Fruit fly (Drosophila melanogaster) whole organism, embryonic: Measurements from ENCODE around the gene CG13297.

Source experiments
- CG10209 ChIP-seq: fragments of 200-800 bp; sonication (Bioruptor generic); optimal IDR thresholded peaks from 3 replicates; lab custom pipeline; 2017; ENCODE audit warnings: missing biosample characterization, mild to moderate bottlenecking, missing genetic modification characterization, missing genetic modification reagents
- CG12942 ChIP-seq: fragments of 200-800 bp; sonication (Bioruptor generic); optimal IDR thresholded peaks from 3 replicates; lab custom pipeline; 2016; ENCODE audit warnings: missing biosample characterization, missing genetic modification characterization
- CG13624 ChIP-seq: fragments of 200-800 bp; sonication (Bioruptor generic); optimal IDR thresholded peaks from 2 replicates; lab custom pipeline; 2016; ENCODE audit warnings: missing biosample characterization, missing genetic modification characterization
- CG15011 ChIP-seq: fragments of 200-800 bp; sonication (Bioruptor generic); optimal IDR thresholded peaks from 3 replicates; lab custom pipeline; 2018; ENCODE audit warnings: missing biosample characterization, mild to moderate bottlenecking, missing genetic modification characterization
- CG1602 ChIP-seq: fragments of 200-800 bp; sonication (Bioruptor generic); optimal IDR thresholded peaks from 3 replicates; lab custom pipeline; 2016; ENCODE audit warnings: missing biosample characterization, missing genetic modification characterization
- CG16779 ChIP-seq: fragments of 200-800 bp; sonication (Bioruptor generic); IDR thresholded peaks from 2 replicates; pipeline ENCODE4 v1.3.6; 2022; ENCODE audit warnings: missing biosample characterization, missing genetic modification characterization
- CG17385 ChIP-seq: fragments of 200-800 bp; sonication (Bioruptor generic); optimal IDR thresholded peaks from 3 replicates; lab custom pipeline; 2018; ENCODE audit warnings: missing biosample characterization, mild to moderate bottlenecking, missing genetic modification characterization
- CG17802 ChIP-seq: fragments of 200-800 bp; sonication (Bioruptor generic); optimal IDR thresholded peaks from 2 replicates; lab custom pipeline; 2018; ENCODE audit warnings: missing biosample characterization, mild to moderate bottlenecking, missing genetic modification characterization, moderate library complexity
- CG18262 ChIP-seq: fragments of 200-800 bp; optimal IDR thresholded peaks from 3 replicates; lab custom pipeline; 2019; ENCODE audit warnings: missing biosample characterization, mild to moderate bottlenecking, missing genetic modification characterization, moderate library complexity
- CG18476 ChIP-seq: fragments of 200-800 bp; sonication (Bioruptor generic); optimal IDR thresholded peaks from 2 replicates; lab custom pipeline; 2016; ENCODE audit warnings: missing biosample characterization, mild to moderate bottlenecking, missing genetic modification characterization
- CG18619 ChIP-seq: fragments of 200-800 bp; sonication (Bioruptor generic); optimal IDR thresholded peaks from 3 replicates; lab custom pipeline; 2017; ENCODE audit warnings: missing biosample characterization, mild to moderate bottlenecking, missing genetic modification characterization
- CG32532 ChIP-seq: fragments of 200-800 bp; sonication (Bioruptor generic); IDR thresholded peaks from 2 replicates; pipeline ENCODE4 v1.3.6; 2022; ENCODE audit warnings: missing biosample characterization, missing genetic modification characterization
- CG32772 ChIP-seq: fragments of 200-800 bp; sonication (Bioruptor generic); IDR thresholded peaks from 2 replicates; pipeline ENCODE4 v1.3.6; 2022; ENCODE audit warnings: missing biosample characterization, missing genetic modification characterization
- CG4404 ChIP-seq: fragments of 200-800 bp; sonication (Bioruptor generic); IDR thresholded peaks from 2 replicates; pipeline ENCODE4 v1.3.6; 2022; ENCODE audit warnings: missing biosample characterization, missing genetic modification characterization
- CG5180 ChIP-seq: fragments of 200-800 bp; sonication (Bioruptor generic); optimal IDR thresholded peaks from 3 replicates; lab custom pipeline; 2017; ENCODE audit warnings: missing biosample characterization, missing genetic modification characterization, mild to moderate bottlenecking, moderate library complexity, missing genetic modification reagents
- CG6175 ChIP-seq: fragments of 200-800 bp; sonication (Bioruptor generic); IDR thresholded peaks from 3 replicates; pipeline ENCODE4 v1.3.6; 2022; ENCODE audit warnings: missing biosample characterization, missing genetic modification characterization
- CG8388 ChIP-seq: fragments of 200-800 bp; sonication (Bioruptor generic); optimal IDR thresholded peaks from 2 replicates; lab custom pipeline; 2019; ENCODE audit warnings: missing biosample characterization, mild to moderate bottlenecking, missing genetic modification characterization, moderate library complexity
- CoRest ChIP-seq: fragments of 200-800 bp; sonication (Bioruptor generic); optimal IDR thresholded peaks from 3 replicates; lab custom pipeline; 2018; ENCODE audit warnings: missing biosample characterization, mild to moderate bottlenecking, missing genetic modification characterization, moderate library complexity
- Deaf1 ChIP-seq: fragments of 200-800 bp; optimal IDR thresholded peaks from 3 replicates; lab custom pipeline; 2019; ENCODE audit warnings: missing biosample characterization, mild to moderate bottlenecking, missing genetic modification characterization, moderate library complexity
- Doc2 ChIP-seq: fragments of 200-800 bp; sonication (Bioruptor generic); IDR thresholded peaks from 2 replicates; pipeline ENCODE4 v1.3.6; 2022; ENCODE audit warnings: missing biosample characterization, missing genetic modification characterization
- Dref ChIP-seq: fragments of 200-800 bp; sonication (Bioruptor generic); IDR thresholded peaks from 2 replicates; pipeline ENCODE4 v1.3.6; 2022; ENCODE audit warnings: missing biosample characterization, missing genetic modification characterization
- H15 ChIP-seq: fragments of 200-800 bp; sonication (Bioruptor generic); IDR thresholded peaks from 3 replicates; pipeline ENCODE4 v1.3.6; 2022; ENCODE audit warnings: missing biosample characterization, missing genetic modification characterization
- HLHmδ ChIP-seq: fragments of 200-800 bp; sonication (Bioruptor generic); optimal IDR thresholded peaks from 2 replicates; lab custom pipeline; 2018; ENCODE audit warnings: missing biosample characterization, mild to moderate bottlenecking, missing genetic modification characterization, moderate library complexity
- Hmr ChIP-seq: fragments of 200-800 bp; sonication (Bioruptor generic); optimal IDR thresholded peaks from 3 replicates; lab custom pipeline; 2017; ENCODE audit warnings: mild to moderate bottlenecking, missing biosample characterization, missing genetic modification reagents, missing genetic modification characterization
- Hr39 ChIP-seq: fragments of >200 bp; optimal IDR thresholded peaks from 2 replicates; lab custom pipeline; 2017
- Kr ChIP-seq: fragments of 200-800 bp; sonication (Bioruptor generic); optimal IDR thresholded peaks from 2 replicates; lab custom pipeline; 2017; ENCODE audit warnings: missing biosample characterization, mild to moderate bottlenecking, missing genetic modification characterization
- Max ChIP-seq: fragments of 200-800 bp; sonication (Bioruptor generic); optimal IDR thresholded peaks from 2 replicates; lab custom pipeline; 2016; ENCODE audit warnings: missing biosample characterization, mild to moderate bottlenecking, missing genetic modification characterization
- Mrtf ChIP-seq: fragments of 200-800 bp; sonication (Bioruptor generic); IDR thresholded peaks from 3 replicates; pipeline ENCODE4 v1.3.6; 2022; ENCODE audit warnings: missing biosample characterization, missing genetic modification characterization
- Oaz ChIP-seq: fragments of 200-800 bp; sonication (Bioruptor generic); IDR thresholded peaks from 2 replicates; pipeline ENCODE4 v1.3.6; 2022; ENCODE audit warnings: missing biosample characterization, missing genetic modification characterization
- Ravus ChIP-seq: fragments of 200-800 bp; sonication (Bioruptor generic); IDR thresholded peaks from 2 replicates; pipeline ENCODE4 v1.3.6; 2022; ENCODE audit warnings: missing biosample characterization, missing genetic modification characterization
- Vsx1 ChIP-seq: fragments of 200-800 bp; sonication (Bioruptor generic); optimal IDR thresholded peaks from 2 replicates; lab custom pipeline; 2017; ENCODE audit warnings: missing biosample characterization, mild to moderate bottlenecking, missing genetic modification characterization, missing genetic modification reagents
- ac ChIP-seq: fragments of 200-800 bp; sonication (Bioruptor generic); optimal IDR thresholded peaks from 3 replicates; lab custom pipeline; 2017; ENCODE audit warnings: missing biosample characterization, mild to moderate bottlenecking, missing genetic modification characterization
- az2 ChIP-seq: fragments of 200-800 bp; sonication (Bioruptor generic); optimal IDR thresholded peaks from 3 replicates; lab custom pipeline; 2016; ENCODE audit warnings: missing biosample characterization, missing genetic modification characterization
- bbx ChIP-seq: fragments of 200-800 bp; sonication (Bioruptor generic); IDR thresholded peaks from 2 replicates; pipeline ENCODE4 v1.3.6; 2022; ENCODE audit warnings: missing biosample characterization, missing genetic modification characterization; ENCODE audit not compliant: partially characterized antibody
- bowl ChIP-seq: fragments of 200-800 bp; sonication (Bioruptor generic); IDR thresholded peaks from 2 replicates; pipeline ENCODE4 v1.3.6; 2022; ENCODE audit warnings: missing biosample characterization, missing genetic modification characterization
- bsh ChIP-seq, 2 experiments: fragments of 200-800 bp; sonication (Bioruptor generic); optimal IDR thresholded peaks; 2 replicates each; lab custom pipeline; 2017 to 2018; ENCODE audit warnings: mild to moderate bottlenecking in 2 of 2, missing biosample characterization in 2 of 2, missing genetic modification characterization in 2 of 2, moderate library complexity in 1 of 2
- chn ChIP-seq: fragments of 200-800 bp; sonication (Bioruptor generic); optimal IDR thresholded peaks from 2 replicates; lab custom pipeline; 2016; ENCODE audit warnings: missing biosample characterization, missing genetic modification characterization
- danr ChIP-seq: fragments of 200-800 bp; sonication (Bioruptor generic); IDR thresholded peaks from 2 replicates; pipeline ENCODE4 v1.3.6; 2022; ENCODE audit warnings: missing biosample characterization, missing genetic modification characterization
- gce ChIP-seq: fragments of 200-800 bp; sonication (Bioruptor generic); IDR thresholded peaks from 3 replicates; pipeline ENCODE4 v1.3.6; 2022; ENCODE audit warnings: missing biosample characterization, missing genetic modification characterization
- lov ChIP-seq, 2 experiments: fragments of 200-800 bp in 1 of 2; fragments of >200 bp in 1 of 2; sonication (Bioruptor generic) in 1 of 2; IDR thresholded peaks in 1 of 2; optimal IDR thresholded peaks in 1 of 2; 2 replicates in 1 of 2; 3 replicates in 1 of 2; pipeline versions ENCODE4 v1.3.6 to Lab custom; 2017 to 2022; ENCODE audit warnings: missing biosample characterization in 1 of 2, missing genetic modification characterization in 1 of 2
- nerfin-2 ChIP-seq: fragments of 200-800 bp; sonication (Bioruptor generic); IDR thresholded peaks from 2 replicates; pipeline ENCODE4 v1.3.6; 2022; ENCODE audit warnings: missing biosample characterization, missing genetic modification characterization; ENCODE audit not compliant: partially characterized antibody
- pan ChIP-seq, 4 experiments: fragments of >200 bp in 3 of 4; fragments of 200-800 bp in 1 of 4; sonication (Bioruptor generic) in 1 of 4; optimal IDR thresholded peaks in 3 of 4; IDR thresholded peaks in 1 of 4; 2 replicates each; pipeline versions ENCODE4 v1.3.6 to Lab custom; 2017 to 2022; ENCODE audit warnings: missing biosample characterization in 2 of 4, missing genetic modification characterization in 2 of 4, mixed read lengths in 1 of 4
- peb ChIP-seq: fragments of 200-800 bp; sonication (Bioruptor generic); IDR thresholded peaks from 2 replicates; pipeline ENCODE4 v1.3.6; 2022; ENCODE audit warnings: missing biosample characterization, missing genetic modification characterization
- pum ChIP-seq: fragments of 200-800 bp; sonication (Bioruptor generic); optimal IDR thresholded peaks from 2 replicates; lab custom pipeline; 2016; ENCODE audit warnings: missing biosample characterization, missing genetic modification characterization
- schlank ChIP-seq: fragments of 200-800 bp; sonication (Bioruptor generic); optimal IDR thresholded peaks from 2 replicates; lab custom pipeline; 2018; ENCODE audit warnings: missing biosample characterization, mild to moderate bottlenecking, missing genetic modification characterization
- scrt ChIP-seq: fragments of 200-800 bp; sonication (Bioruptor generic); optimal IDR thresholded peaks from 2 replicates; lab custom pipeline; 2018; ENCODE audit warnings: missing biosample characterization, mild to moderate bottlenecking, missing genetic modification characterization, moderate library complexity
- stc ChIP-seq: fragments of 200-800 bp; sonication (Bioruptor generic); IDR thresholded peaks from 2 replicates; pipeline ENCODE4 v1.3.6; 2022; ENCODE audit warnings: missing biosample characterization, missing genetic modification characterization
- sug ChIP-seq: fragments of 200-800 bp; optimal IDR thresholded peaks from 2 replicates; lab custom pipeline; 2019; ENCODE audit warnings: missing biosample characterization, mild to moderate bottlenecking, missing genetic modification characterization, moderate library complexity

The CG13297 gene

DNA sequence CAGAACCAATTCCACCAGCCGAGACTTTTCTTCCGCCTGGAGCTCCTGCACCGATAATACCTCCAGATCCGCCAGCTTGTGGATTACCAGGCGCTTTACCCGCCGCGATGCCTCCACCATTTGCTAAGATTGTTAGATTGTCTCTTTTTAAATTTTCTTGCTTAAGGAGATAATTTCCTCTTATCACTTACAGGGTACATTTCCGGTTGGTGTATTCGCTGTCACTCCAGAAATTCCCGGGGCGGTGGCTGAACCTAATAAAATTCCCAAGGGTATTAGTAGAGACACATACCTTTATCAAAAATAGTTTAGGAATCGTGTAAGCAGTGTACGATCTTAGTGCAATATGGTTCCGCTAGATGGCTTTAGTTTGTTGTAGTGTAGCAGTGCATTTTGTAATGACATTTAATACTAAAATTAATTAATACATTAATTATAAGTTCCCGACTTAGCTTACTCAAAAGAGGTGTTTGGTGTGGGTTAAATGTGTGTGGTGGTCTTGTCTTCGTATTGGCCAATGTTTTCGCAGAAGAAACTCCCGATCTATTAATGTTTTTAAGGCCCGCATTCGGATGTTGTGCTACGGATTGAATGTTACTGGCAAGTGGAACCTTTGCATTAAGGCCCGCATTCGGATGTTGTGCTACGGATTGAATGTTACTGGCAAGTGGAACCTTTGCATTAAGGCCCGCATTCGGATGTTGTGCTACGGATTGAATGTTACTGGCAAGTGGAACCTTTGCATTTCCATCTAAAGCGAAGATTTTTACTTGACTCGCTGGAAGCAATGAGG lies 32.4 kb downstream of the CG13297 start (continued):
- TF ChIP-seq CG4404 (no peak), Hmr (GFP tag; lab: Kevin White, UChicago) (peak; percentile 86), CG1602 (no peak), Ravus (GFP tag; lab: Robert Waterston, UW) (no peak; the same call in 1 of the 2 replicates), CG6175 (GFP tag; lab: Robert Waterston, UW) (peak; percentile 81), az2 (peak; percentile 32), CG17385 (GFP tag; lab: Kevin White, UChicago) (peak; percentile 72), Mrtf (GFP tag; lab: Robert Waterston, UW) (peak; percentile 60; the same call in 2 of the 3 replicates), lov (optimal IDR thresholded peaks at IDR 0.05; lab: Kevin White, UChicago) (no peak), lov (GFP tag; IDR thresholded peaks at IDR 0.05; lab: Robert Waterston, UW) (peak; percentile 97), pum (GFP tag; lab: Kevin White, UChicago) (no peak), CG17802 (tag; lab: Kevin White, UChicago) (peak; percentile 98), CG10209 (GFP tag; lab: Kevin White, UChicago) (peak; percentile 73), chn (GFP tag; lab: Kevin White, UChicago) (no peak), danr (GFP tag; lab: Robert Waterston, UW) (peak; percentile 41; the same call in 1 of the 2 replicates), sug (no peak), Hr39 (no peak), pan (optimal IDR thresholded peaks at IDR 0.05; lab: Kevin White, UChicago) (no peak), pan (GFP tag; optimal IDR thresholded peaks at IDR 0.05 in 1 of 2, IDR thresholded peaks at IDR 0.05 in 1 of 2) (peak in 1 of 2 experiments; percentile 88), CG18619 (GFP tag; lab: Kevin White, UChicago) (peak; percentile 75), CoRest (tag; lab: Kevin White, UChicago) (peak; percentile 39), bsh (GFP tag; optimal IDR thresholded peaks at IDR 0.05; lab: Kevin White, UChicago) (peak in 1 of 2 experiments; percentile 62), CG32532 (peak; percentile 86), schlank (tag; lab: Kevin White, UChicago) (peak; percentile 77), CG18262 (tag; lab: Kevin White, UChicago) (peak; percentile 64), CG16779 (GFP tag; lab: Robert Waterston, UW) (0 out of 2 replicates have a peak, but pooled peaks have one; percentile 39), nerfin-2 (no peak), CG13624 (GFP tag; lab: Kevin White, UChicago) (peak; percentile 13), Oaz (GFP tag; lab: Robert Waterston, UW) (peak; percentile 59), Deaf1 (tag; lab: Kevin White, UChicago) (peak; percentile 3), gce (GFP tag; lab: Robert Waterston, UW) (peak; percentile 94), CG12942 (no peak), CG5180 (peak; percentile 39), bbx (GFP tag; lab: Robert Waterston, UW) (no peak), H15 (GFP tag; lab: Robert Waterston, UW) (peak; percentile 83), CG32772 (GFP tag; lab: Robert Waterston, UW) (no peak; the same call in 1 of the 2 replicates), Max (peak; percentile 40), Doc2 (no peak), CG15011 (GFP tag; lab: Kevin White, UChicago) (peak; percentile 71), scrt (peak; percentile 76), HLHmδ (peak; percentile 97), bowl (GFP tag; lab: Robert Waterston, UW) (peak; percentile 61; the same call in 1 of the 2 replicates), stc (GFP tag; lab: Robert Waterston, UW) (peak; percentile 89), ac (GFP tag; lab: Kevin White, UChicago) (peak; percentile 49), CG18476 (GFP tag; lab: Kevin White, UChicago) (peak; percentile 8), Dref (GFP tag; lab: Robert Waterston, UW) (no peak), Vsx1 (GFP tag; lab: Kevin White, UChicago) (peak; percentile 82), peb (GFP tag; lab: Robert Waterston, UW) (peak; percentile 52; the same call in 1 of the 2 replicates), CG8388 (GFP tag; lab: Kevin White, UChicago) (peak; percentile 55), Kr (GFP tag; lab: Kevin White, UChicago) (no peak)
